Fruit fly (Drosophila melanogaster): ENCODE measurements around the gene CG5321.

DNA sequence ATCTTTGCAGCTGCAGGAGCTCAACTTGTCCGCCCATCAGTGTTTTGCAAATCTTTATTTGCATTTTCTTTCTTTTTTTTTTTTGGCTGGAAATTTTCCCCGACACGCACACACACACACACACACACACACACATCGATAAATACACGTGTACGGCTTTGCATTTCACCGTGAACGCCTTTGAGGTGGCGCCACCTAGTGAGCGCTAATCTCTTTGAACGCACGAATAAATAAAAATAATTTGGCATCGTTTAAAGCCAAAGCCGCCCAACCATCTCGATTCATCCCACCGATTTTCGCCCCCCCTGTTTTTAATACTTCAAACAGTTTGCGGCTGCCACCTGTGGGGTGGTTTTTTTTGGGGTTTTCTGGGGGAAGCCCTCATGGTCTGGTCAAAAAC lies 33.1 kb downstream of the CG5321 start:
- TF ChIP-seq ey (GFP tag; optimal IDR thresholded peaks at IDR 0.05), result no peak
- no peak for TF ChIP-seq br (GFP tag; optimal IDR thresholded peaks at IDR 0.05)
- TF ChIP-seq pan (optimal IDR thresholded peaks at IDR 0.05), result no peak
- no peak for TF ChIP-seq usp (GFP tag; optimal IDR thresholded peaks at IDR 0.05)
- TF ChIP-seq woc (GFP tag; optimal IDR thresholded peaks at IDR 0.05), result no peak
- no peak for TF ChIP-seq GATAd (GFP tag; optimal IDR thresholded peaks at IDR 0.05)
- TF ChIP-seq dl (GFP tag; optimal IDR thresholded peaks at IDR 0.05; ENCODE audit: insufficient read depth in 1 of 2, partially characterized antibody in 2 of 2), result no peak
- TF ChIP-seq CG9705 (GFP tag; optimal IDR thresholded peaks at IDR 0.05), result no peak
